Fruit fly (Drosophila melanogaster) whole organism, wandering third instar larva: ENCODE data around the gene CG1233.

Experiments
- Dif ChIP-seq: fragments of 200-275, 200-300 bp; sonication (Bioruptor generic); optimal IDR thresholded peaks from 2 replicates; lab custom pipeline; 2018; ENCODE audit warnings: missing biosample characterization, missing genetic modification characterization; ENCODE audit not compliant: partially characterized antibody
- Hr78 ChIP-seq: fragments of >200 bp; optimal IDR thresholded peaks from 2 replicates; lab custom pipeline; 2017; ENCODE audit warnings: missing biosample characterization, missing genetic modification characterization
- Jra ChIP-seq: sonication (Bioruptor generic); optimal IDR thresholded peaks from 2 replicates; lab custom pipeline; 2016; ENCODE audit warnings: missing biosample characterization, missing genetic modification characterization
- OdsH ChIP-seq: fragments of 200-800 bp; sonication (Bioruptor generic); optimal IDR thresholded peaks from 2 replicates; lab custom pipeline; 2016; ENCODE audit warnings: missing biosample characterization, mild to moderate bottlenecking, missing genetic modification characterization
- br ChIP-seq: fragments of 200-800 bp; sonication (Bioruptor generic); optimal IDR thresholded peaks from 2 replicates; lab custom pipeline; 2016; ENCODE audit warnings: missing biosample characterization, missing genetic modification characterization
- brk ChIP-seq: fragments of 200-800 bp; sonication (Bioruptor generic); optimal IDR thresholded peaks from 2 replicates; lab custom pipeline; 2016; ENCODE audit warnings: missing biosample characterization, mild to moderate bottlenecking, missing genetic modification characterization
- lola ChIP-seq: fragments of >200 bp; optimal IDR thresholded peaks from 2 replicates; lab custom pipeline; 2017; ENCODE audit warnings: missing biosample characterization, missing genetic modification characterization
- pan ChIP-seq: fragments of >200 bp; optimal IDR thresholded peaks from 2 replicates; lab custom pipeline; 2017
- psq ChIP-seq: fragments of 200-800 bp; sonication (Bioruptor generic); optimal IDR thresholded peaks from 3 replicates; lab custom pipeline; 2017; ENCODE audit warnings: missing biosample characterization, mild to moderate bottlenecking, missing genetic modification characterization, moderate library complexity
- usp ChIP-seq: fragments of >200 bp; optimal IDR thresholded peaks from 2 replicates; lab custom pipeline; 2017; ENCODE audit warnings: missing biosample characterization, missing genetic modification characterization
- woc ChIP-seq: sonication (Bioruptor generic); optimal IDR thresholded peaks from 2 replicates; lab custom pipeline; 2016; ENCODE audit warnings: missing biosample characterization, mild to moderate bottlenecking, missing genetic modification characterization

DNA sequence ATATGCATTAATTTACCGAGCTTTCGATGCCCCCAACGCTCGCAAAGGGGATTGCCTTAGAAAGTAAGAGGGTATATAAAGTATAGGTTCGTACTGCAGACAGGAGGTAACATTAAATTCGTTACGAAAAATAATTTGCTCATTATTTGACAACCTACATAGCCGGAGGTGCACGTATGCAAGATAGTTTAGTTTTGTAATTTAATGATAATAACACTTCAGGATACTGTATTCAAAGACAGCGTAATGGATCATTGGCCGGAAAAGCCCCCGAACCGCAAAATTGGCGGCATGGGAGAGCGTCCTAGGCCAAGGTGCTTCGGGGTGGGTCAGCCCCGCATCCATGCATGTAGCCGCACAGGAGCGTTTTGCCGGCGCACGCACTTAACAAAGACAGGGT lies 48.9 kb upstream of the CG1233 start:
- TF ChIP-seq Jra (GFP tag; lab: Kevin White, UChicago) (no peak), woc (GFP tag; lab: Kevin White, UChicago) (no peak), psq (GFP tag; lab: Kevin White, UChicago) (no peak), OdsH (GFP tag; lab: Kevin White, UChicago) (no peak), lola (GFP tag; lab: Kevin White, UChicago) (no peak), Hr78 (GFP tag; lab: Kevin White, UChicago) (no peak), usp (no peak), pan (no peak), br (no peak), Dif (no peak), brk (GFP tag; lab: Kevin White, UChicago) (no peak)
